In the genomic region with DNA sequence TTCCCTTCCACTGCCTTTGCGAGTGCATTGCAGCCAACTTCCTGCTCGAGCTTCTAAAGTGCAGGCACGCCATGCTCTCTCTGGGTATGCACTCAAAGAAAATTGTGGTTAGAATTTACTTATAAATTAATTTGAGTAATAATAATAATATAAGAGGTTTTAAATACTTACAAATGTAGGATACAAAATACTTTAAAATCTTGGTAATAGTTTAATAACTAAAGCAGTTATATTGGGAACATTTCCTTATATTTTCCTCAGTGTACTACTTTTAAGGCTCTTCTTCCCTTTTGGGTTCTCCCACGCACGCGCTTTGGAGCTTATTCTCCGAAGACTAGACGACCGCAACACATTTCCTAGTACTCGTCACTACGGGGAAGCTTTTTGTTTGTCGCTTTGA, we compare ENCODE assay signal across 1 fruit fly cellular context.
TF ChIP-seq lines count a peak whose summit lies in the region.

No protein-coding gene starts in this region.

TF ChIP-seq in whole organism, embryonic, 481 proteins besides CTCF, POLR2A, EP300 and RAD21 (continued from another document and continues in another):
- TF ChIP-seq CG10431 (GFP tag; optimal IDR thresholded peaks at IDR 0.05; lab: Kevin White, UChicago) (peak; percentile 56), CG3726 (GFP tag; IDR thresholded peaks at IDR 0.05; lab: Robert Waterston, UW) (0 out of 3 replicates have a peak, but pooled peaks have one; percentile 50), CG13123 (GFP tag; optimal IDR thresholded peaks at IDR 0.05; lab: Kevin White, UChicago) (no peak), dpn (GFP tag; optimal IDR thresholded peaks at IDR 0.05; lab: Kevin White, UChicago) (peak in 1 of 2 experiments; percentile 62), al (GFP tag; IDR thresholded peaks at IDR 0.05; lab: Robert Waterston, UW) (peak; percentile 43; the same call in 1 of the 2 replicates), CG4820 (GFP tag; optimal IDR thresholded peaks at IDR 0.05; lab: Kevin White, UChicago) (peak; percentile 43), CG18619 (GFP tag; optimal IDR thresholded peaks at IDR 0.05; lab: Kevin White, UChicago) (peak; percentile 80), cwo (GFP tag; optimal IDR thresholded peaks at IDR 0.05; lab: Kevin White, UChicago) (peak; percentile 82), CG6654 (GFP tag; optimal IDR thresholded peaks at IDR 0.05; lab: Kevin White, UChicago) (peak; percentile 2), HmgD (GFP tag; optimal IDR thresholded peaks at IDR 0.05; lab: Kevin White, UChicago) (no peak), tgo (GFP tag; IDR thresholded peaks at IDR 0.05; lab: Robert Waterston, UW) (peak; percentile 85), CG1233 (GFP tag; optimal IDR thresholded peaks at IDR 0.05; lab: Kevin White, UChicago) (peak; percentile 17), CG6813 (GFP tag; optimal IDR thresholded peaks at IDR 0.05; lab: Kevin White, UChicago) (peak; percentile 85), CG18764 (GFP tag; optimal IDR thresholded peaks at IDR 0.05; lab: Kevin White, UChicago) (peak; percentile 53), bigmax (GFP tag; optimal IDR thresholded peaks at IDR 0.05; lab: Kevin White, UChicago) (no peak), CG17612 (GFP tag; IDR thresholded peaks at IDR 0.05; lab: Robert Waterston, UW) (peak; percentile 50), CG2129 (GFP tag; IDR thresholded peaks at IDR 0.05; lab: Robert Waterston, UW; ENCODE audit: partially characterized antibody) (no peak), CG15601 (tag; optimal IDR thresholded peaks at IDR 0.05; lab: Kevin White, UChicago) (peak; percentile 77), CG14710 (tag; optimal IDR thresholded peaks at IDR 0.05; lab: Kevin White, UChicago) (peak; percentile 74), HLHmδ (GFP tag; optimal IDR thresholded peaks at IDR 0.05; lab: Kevin White, UChicago) (no peak), Dad (GFP tag; optimal IDR thresholded peaks at IDR 0.05; lab: Kevin White, UChicago) (no peak), hkb (optimal IDR thresholded peaks at IDR 0.05; lab: Kevin White, UChicago) (no peak), hkb (GFP tag; IDR thresholded peaks at IDR 0.05; lab: Robert Waterston, UW) (peak; percentile 89), CG10543 (GFP tag; optimal IDR thresholded peaks at IDR 0.05; lab: Kevin White, UChicago) (peak; percentile 46), CG14050 (GFP tag; IDR thresholded peaks at IDR 0.05; lab: Robert Waterston, UW) (peak; percentile 72), CG14667 (GFP tag; IDR thresholded peaks at IDR 0.05; lab: Robert Waterston, UW) (peak; percentile 69), Sox100B (GFP tag; optimal IDR thresholded peaks at IDR 0.05; lab: Kevin White, UChicago) (peak; percentile 81), CG9797 (GFP tag; optimal IDR thresholded peaks at IDR 0.05; lab: Kevin White, UChicago) (no peak), Hand (GFP tag; optimal IDR thresholded peaks at IDR 0.05; lab: Kevin White, UChicago) (peak; percentile 93), da (GFP tag; optimal IDR thresholded peaks at IDR 0.05; lab: Kevin White, UChicago) (no peak), lmd (GFP tag; IDR thresholded peaks at IDR 0.05; lab: Robert Waterston, UW) (peak; percentile 81), Camta (GFP tag; optimal IDR thresholded peaks at IDR 0.05; lab: Kevin White, UChicago) (no peak), CG13624 (GFP tag; optimal IDR thresholded peaks at IDR 0.05; lab: Kevin White, UChicago) (no peak), inv (GFP tag; IDR thresholded peaks at IDR 0.05; lab: Robert Waterston, UW; ENCODE audit: partially characterized antibody) (no peak), ci (GFP tag; IDR thresholded peaks at IDR 0.05; lab: Robert Waterston, UW) (peak; percentile 91), CG8281 (tag; optimal IDR thresholded peaks at IDR 0.05; lab: Kevin White, UChicago) (no peak), Spps (tag; optimal IDR thresholded peaks at IDR 0.05; lab: Kevin White, UChicago) (peak; percentile 32), Deaf1 (tag; optimal IDR thresholded peaks at IDR 0.05; lab: Kevin White, UChicago) (no peak), HHEX (GFP tag; optimal IDR thresholded peaks at IDR 0.05; lab: Kevin White, UChicago) (peak; percentile 82), repo (GFP tag; optimal IDR thresholded peaks at IDR 0.05; lab: Kevin White, UChicago) (no peak), CG12942 (GFP tag; optimal IDR thresholded peaks at IDR 0.05; lab: Kevin White, UChicago) (peak; percentile 55), CG4328 (GFP tag; optimal IDR thresholded peaks at IDR 0.05; lab: Kevin White, UChicago) (peak; percentile 63), CG30020 (tag; optimal IDR thresholded peaks at IDR 0.05; lab: Kevin White, UChicago) (no peak), Hey (tag; optimal IDR thresholded peaks at IDR 0.05; lab: Kevin White, UChicago) (no peak), CG30431 (GFP tag; optimal IDR thresholded peaks at IDR 0.05; lab: Kevin White, UChicago) (peak; percentile 26), CG3847 (GFP tag; IDR thresholded peaks at IDR 0.05; lab: Robert Waterston, UW) (peak; percentile 73), Usf (GFP tag; optimal IDR thresholded peaks at IDR 0.05; lab: Kevin White, UChicago) (peak; percentile 17), E2f1 (GFP tag; IDR thresholded peaks at IDR 0.05; lab: Robert Waterston, UW) (peak; percentile 80), CG13775 (GFP tag; optimal IDR thresholded peaks at IDR 0.05; lab: Kevin White, UChicago) (peak; percentile 71), HLH54F (GFP tag; optimal IDR thresholded peaks at IDR 0.05; lab: Kevin White, UChicago) (peak; percentile 11), jigr1 (GFP tag; IDR thresholded peaks at IDR 0.05; lab: Robert Waterston, UW) (no peak), CG12219 (GFP tag; optimal IDR thresholded peaks at IDR 0.05; lab: Kevin White, UChicago) (peak; percentile 62), Bteb2 (GFP tag; optimal IDR thresholded peaks at IDR 0.05; lab: Kevin White, UChicago) (no peak), CG31441 (GFP tag; IDR thresholded peaks at IDR 0.05; lab: Robert Waterston, UW) (peak; percentile 86), lilli (GFP tag; optimal IDR thresholded peaks at IDR 0.05; lab: Kevin White, UChicago) (peak; percentile 63), H15 (GFP tag; IDR thresholded peaks at IDR 0.05; lab: Robert Waterston, UW) (peak; percentile 46; the same call in 2 of the 3 replicates), ewg (GFP tag; optimal IDR thresholded peaks at IDR 0.05; lab: Kevin White, UChicago) (peak; percentile 95), Dll (GFP tag; IDR thresholded peaks at IDR 0.05; lab: Robert Waterston, UW; ENCODE audit: partially characterized antibody) (no peak), pnt (GFP tag; optimal IDR thresholded peaks at IDR 0.05; lab: Kevin White, UChicago) (no peak), D19A (tag; optimal IDR thresholded peaks at IDR 0.05; lab: Kevin White, UChicago) (peak; percentile 82), schlank (tag; optimal IDR thresholded peaks at IDR 0.05; lab: Kevin White, UChicago) (no peak), C15 (GFP tag; IDR thresholded peaks at IDR 0.05; lab: Robert Waterston, UW) (peak; percentile 55; the same call in 1 of the 3 replicates), Blimp-1 (GFP tag; optimal IDR thresholded peaks at IDR 0.05; lab: Kevin White, UChicago) (no peak), CG9817 (tag; optimal IDR thresholded peaks at IDR 0.05; lab: Kevin White, UChicago) (peak; percentile 74), CG34224 (GFP tag; IDR thresholded peaks at IDR 0.05; lab: Robert Waterston, UW; ENCODE audit: partially characterized antibody) (no peak), pzg (GFP tag; optimal IDR thresholded peaks at IDR 0.05; lab: Kevin White, UChicago) (no peak), her (GFP tag; optimal IDR thresholded peaks at IDR 0.05; lab: Kevin White, UChicago) (no peak), Dref (GFP tag; IDR thresholded peaks at IDR 0.05; lab: Robert Waterston, UW) (no peak), Ptx1 (GFP tag; IDR thresholded peaks at IDR 0.05; lab: Robert Waterston, UW) (peak; percentile 74), tll (GFP tag; optimal IDR thresholded peaks at IDR 0.05; lab: Kevin White, UChicago) (no peak), Hsf (GFP tag; optimal IDR thresholded peaks at IDR 0.05; lab: Kevin White, UChicago) (peak; percentile 15), CG10959 (GFP tag; IDR thresholded peaks at IDR 0.05; lab: Robert Waterston, UW) (no peak), fu2 (GFP tag; optimal IDR thresholded peaks at IDR 0.05; lab: Kevin White, UChicago) (no peak), disco-r (GFP tag; optimal IDR thresholded peaks at IDR 0.05; lab: Kevin White, UChicago) (no peak), CG42726 (GFP tag; IDR thresholded peaks at IDR 0.05; lab: Robert Waterston, UW; ENCODE audit: partially characterized antibody) (no peak), Lim3 (GFP tag; IDR thresholded peaks at IDR 0.05; lab: Robert Waterston, UW) (no peak), CG14965 (GFP tag; optimal IDR thresholded peaks at IDR 0.05; lab: Kevin White, UChicago; ENCODE audit: borderline replicate concordance) (no peak), B-H2 (GFP tag; optimal IDR thresholded peaks at IDR 0.05; lab: Kevin White, UChicago) (peak; percentile 76), CG12769 (tag; optimal IDR thresholded peaks at IDR 0.05; lab: Kevin White, UChicago) (peak; percentile 61), CG1603 (tag; optimal IDR thresholded peaks at IDR 0.05; lab: Kevin White, UChicago) (no peak), unc-4 (GFP tag; IDR thresholded peaks at IDR 0.05; lab: Robert Waterston, UW; ENCODE audit: partially characterized antibody) (no peak), tap (tag; optimal IDR thresholded peaks at IDR 0.05; lab: Kevin White, UChicago) (peak; percentile 76), CG5180 (GFP tag; optimal IDR thresholded peaks at IDR 0.05; lab: Kevin White, UChicago) (peak; percentile 54), CG9876 (GFP tag; optimal IDR thresholded peaks at IDR 0.05; lab: Kevin White, UChicago) (no peak), CG7357 (GFP tag; IDR thresholded peaks at IDR 0.05; lab: Robert Waterston, UW) (peak; percentile 59; the same call in 2 of the 3 replicates), bsh (GFP tag; optimal IDR thresholded peaks at IDR 0.05; lab: Kevin White, UChicago) (peak in 1 of 2 experiments; percentile 85), CG30403 (GFP tag; optimal IDR thresholded peaks at IDR 0.05; lab: Kevin White, UChicago) (peak; percentile 76), CG6683 (GFP tag; optimal IDR thresholded peaks at IDR 0.05; lab: Kevin White, UChicago) (peak; percentile 82), z (GFP tag; IDR thresholded peaks at IDR 0.05; lab: Robert Waterston, UW) (no peak), CG7987 (GFP tag; optimal IDR thresholded peaks at IDR 0.05; lab: Kevin White, UChicago) (peak; percentile 7), CG10565 (GFP tag; optimal IDR thresholded peaks at IDR 0.05; lab: Kevin White, UChicago) (no peak), gsb (GFP tag; IDR thresholded peaks at IDR 0.05; lab: Robert Waterston, UW) (peak; percentile 58), CG10654 (GFP tag; optimal IDR thresholded peaks at IDR 0.05; lab: Kevin White, UChicago) (peak; percentile 64), yki (optimal IDR thresholded peaks at IDR 0.05; lab: Kevin White, UChicago) (no peak), sr (GFP tag; IDR thresholded peaks at IDR 0.05; lab: Robert Waterston, UW) (no peak; the same call in 2 of the 3 replicates), salm (tag; optimal IDR thresholded peaks at IDR 0.05; lab: Kevin White, UChicago) (peak; percentile 63), CG31388 (GFP tag; optimal IDR thresholded peaks at IDR 0.05; lab: Kevin White, UChicago) (no peak), gro (GFP tag; optimal IDR thresholded peaks at IDR 0.05; lab: Kevin White, UChicago) (peak; percentile 15), ro (GFP tag; IDR thresholded peaks at IDR 0.05; lab: Robert Waterston, UW) (no peak), Scr (GFP tag; IDR thresholded peaks at IDR 0.05; lab: Robert Waterston, UW; ENCODE audit: partially characterized antibody) (no peak), kni (GFP tag; optimal IDR thresholded peaks at IDR 0.05; lab: Kevin White, UChicago) (no peak), fd96Cb (tag; optimal IDR thresholded peaks at IDR 0.05; lab: Kevin White, UChicago) (peak; percentile 83), fru (optimal IDR thresholded peaks at IDR 0.05; lab: Kevin White, UChicago) (no peak), CG3065 (GFP tag; optimal IDR thresholded peaks at IDR 0.05; lab: Kevin White, UChicago) (no peak), Lhr (GFP tag; optimal IDR thresholded peaks at IDR 0.05; lab: Kevin White, UChicago) (peak; percentile 5), fd3F (GFP tag; optimal IDR thresholded peaks at IDR 0.05; lab: Kevin White, UChicago) (peak; percentile 79), CHES-1-like (GFP tag; optimal IDR thresholded peaks at IDR 0.05; lab: Kevin White, UChicago) (no peak), lab (GFP tag; optimal IDR thresholded peaks at IDR 0.05; lab: Kevin White, UChicago) (peak; percentile 94), CG15696 (tag; optimal IDR thresholded peaks at IDR 0.05; lab: Kevin White, UChicago) (peak; percentile 49), maf-S (GFP tag; optimal IDR thresholded peaks at IDR 0.05; lab: Kevin White, UChicago) (no peak), CG4854 (GFP tag; optimal IDR thresholded peaks at IDR 0.05; lab: Kevin White, UChicago) (peak; percentile 11), CG15073 (GFP tag; optimal IDR thresholded peaks at IDR 0.05; lab: Kevin White, UChicago) (no peak), CG4617 (GFP tag; optimal IDR thresholded peaks at IDR 0.05; lab: Kevin White, UChicago; ENCODE audit: borderline replicate concordance) (no peak), twi (tag; optimal IDR thresholded peaks at IDR 0.05; lab: Kevin White, UChicago) (no peak), croc (GFP tag; conservative IDR thresholded peaks at IDR 0.05; lab: Robert Waterston, UW) (peak; percentile 24; the same call in 2 of the 3 replicates), CG11085 (GFP tag; IDR thresholded peaks at IDR 0.05; lab: Robert Waterston, UW) (peak; percentile 60; the same call in 1 of the 2 replicates), MESR4 (GFP tag; optimal IDR thresholded peaks at IDR 0.05; lab: Kevin White, UChicago) (peak; percentile 6), CG12659 (GFP tag; optimal IDR thresholded peaks at IDR 0.05; lab: Kevin White, UChicago) (peak; percentile 84), gcm (GFP tag; optimal IDR thresholded peaks at IDR 0.05; lab: Kevin White, UChicago) (no peak), CG10366 (GFP tag; IDR thresholded peaks at IDR 0.05; lab: Robert Waterston, UW) (peak; percentile 69), h (optimal IDR thresholded peaks at IDR 0.05; lab: Kevin White, UChicago) (no peak), CG12391 (tag; optimal IDR thresholded peaks at IDR 0.05; lab: Kevin White, UChicago) (peak; percentile 89), Mrtf (GFP tag; IDR thresholded peaks at IDR 0.05; lab: Robert Waterston, UW) (no peak), br (optimal IDR thresholded peaks at IDR 0.05; lab: Kevin White, UChicago) (no peak), slou (GFP tag; optimal IDR thresholded peaks at IDR 0.05; lab: Kevin White, UChicago) (peak; percentile 41), CG7928 (GFP tag; optimal IDR thresholded peaks at IDR 0.05; lab: Kevin White, UChicago) (peak; percentile 19), Sox102F (GFP tag; optimal IDR thresholded peaks at IDR 0.05; lab: Kevin White, UChicago) (peak; percentile 88)
